Worm (Caenorhabditis elegans) whole organism, midembryonic: ENCODE results near the gene F39F10.2.

Source experiments
- T22C8.4 ChIP-seq: fragments of 200-800 bp; sonication (Bioruptor generic); IDR thresholded peaks from 2 replicates; pipeline ENCODE4 v1.3.6; 2022; ENCODE audit warnings: missing genetic modification characterization, missing compliant biosample characterization
- cog-1 ChIP-seq: sonication (generic microtip); optimal IDR thresholded peaks from 2 replicates; lab custom pipeline; 2016; ENCODE audit warnings: missing genetic modification characterization, missing compliant biosample characterization
- flt-1 ChIP-seq: fragments of 200-800 bp; sonication (Bioruptor generic); IDR thresholded peaks from 2 replicates; pipeline ENCODE4 v1.3.6; 2022; ENCODE audit warnings: missing genetic modification characterization, missing compliant biosample characterization
- klf-2 ChIP-seq: fragments of 200-800 bp; sonication (Bioruptor generic); conservative IDR thresholded peaks from 2 replicates; pipeline ENCODE4 v1.3.6; 2022; ENCODE audit warnings: missing genetic modification reagents, missing genetic modification characterization, missing compliant biosample characterization
- med-1 ChIP-seq: sonication (generic microtip); optimal IDR thresholded peaks from 2 replicates; lab custom pipeline; 2017; ENCODE audit warnings: missing genetic modification characterization, mild to moderate bottlenecking, missing compliant biosample characterization, antibody characterized with exemption, missing genetic modification reagents; ENCODE audit not compliant: insufficient read depth
- tab-1 ChIP-seq: fragments of 200-800 bp; sonication (Bioruptor generic); IDR thresholded peaks from 2 replicates; pipeline ENCODE4 v1.3.6; 2022; ENCODE audit warnings: missing genetic modification characterization, missing compliant biosample characterization
- ztf-23 ChIP-seq: fragments of 200-800 bp; sonication (Bioruptor generic); IDR thresholded peaks from 2 replicates; pipeline ENCODE4 v1.3.6; 2022; ENCODE audit warnings: missing genetic modification reagents, missing genetic modification characterization, missing compliant biosample characterization
- ztf-29 ChIP-seq: fragments of 200-800 bp; sonication (Bioruptor generic); IDR thresholded peaks from 2 replicates; pipeline ENCODE4 v1.3.6; 2022; ENCODE audit warnings: missing genetic modification reagents, missing genetic modification characterization, missing compliant biosample characterization

- no peak for TF ChIP-seq T22C8.4 (GFP tag; lab: Robert Waterston, UW)
- no peak for TF ChIP-seq ztf-29 (GFP tag; lab: Robert Waterston, UW)
- no peak for TF ChIP-seq tab-1
- no peak for TF ChIP-seq ztf-23 (GFP tag; lab: Robert Waterston, UW)
- no peak for TF ChIP-seq flt-1 (GFP tag; lab: Robert Waterston, UW)
- TF ChIP-seq cog-1 (tag; lab: Kevin White, UChicago), result no peak
- TF ChIP-seq med-1 (GFP tag; lab: Kevin White, UChicago), result no peak
- TF ChIP-seq klf-2 (GFP tag; lab: Robert Waterston, UW), result no peak
Observed at ce11 chrX:16925343-16925742, 30.7 kb downstream of the F39F10.2 start.
